Fruit fly (Drosophila melanogaster): ENCODE results near the gene lectin-37Db.

lectin-37Db gene

dm6 chr2L:19429731-19430130 is 10.9 kb downstream of the lectin-37Db start:
- no peak for TF ChIP-seq CG13204 (GFP tag; optimal IDR thresholded peaks at IDR 0.05)
- no peak for TF ChIP-seq CG9948 (tag; optimal IDR thresholded peaks at IDR 0.05)
- TF ChIP-seq fd96Ca (GFP tag; IDR thresholded peaks at IDR 0.05) = peak; percentile 6; the same call in 1 of the 3 replicates
- no peak for TF ChIP-seq CG32121 (GFP tag; IDR thresholded peaks at IDR 0.05)
- peak; percentile 81 for TF ChIP-seq EcR (GFP tag; optimal IDR thresholded peaks at IDR 0.05)
- TF ChIP-seq CG12605 (GFP tag; IDR thresholded peaks at IDR 0.05) = no peak

dm6 chr2L:19430343-19430742 is 11.5 kb downstream of the lectin-37Db start, which contains the start of gene RtcB:
Gene RtcB, plus strand, starts transcription at chr2L:19430643.
- TF ChIP-seq CG17806 (tag; optimal IDR thresholded peaks at IDR 0.05) (no peak), CG14655 (GFP tag; optimal IDR thresholded peaks at IDR 0.05) (no peak), gl (tag; optimal IDR thresholded peaks at IDR 0.05) (no peak), CG8159 (tag; optimal IDR thresholded peaks at IDR 0.05) (no peak), Snoo (tag; optimal IDR thresholded peaks at IDR 0.05) (no peak), Ets98B (GFP tag; IDR thresholded peaks at IDR 0.05) (no peak), Pif1B (GFP tag; optimal IDR thresholded peaks at IDR 0.05) (no peak), Pif1A (GFP tag; optimal IDR thresholded peaks at IDR 0.05) (no peak), rn (GFP tag; IDR thresholded peaks at IDR 0.05) (no peak), CG32121 (GFP tag; IDR thresholded peaks at IDR 0.05) (no peak), CG13204 (GFP tag; optimal IDR thresholded peaks at IDR 0.05) (no peak)

- TF ChIP-seq CG13204 (GFP tag; optimal IDR thresholded peaks at IDR 0.05) (no peak), CG9948 (tag; optimal IDR thresholded peaks at IDR 0.05) (no peak), gl (tag; optimal IDR thresholded peaks at IDR 0.05) (no peak), CG8301 (tag; optimal IDR thresholded peaks at IDR 0.05) (no peak), CG4496 (GFP tag; IDR thresholded peaks at IDR 0.05) (peak; percentile 6; the same call in 1 of the 3 replicates), Pif1A (GFP tag; optimal IDR thresholded peaks at IDR 0.05) (no peak), CG34367 (tag; optimal IDR thresholded peaks at IDR 0.05) (no peak), EcR (GFP tag; optimal IDR thresholded peaks at IDR 0.05) (no peak), Snoo (tag; optimal IDR thresholded peaks at IDR 0.05) (no peak)
Observed at dm6 chr2L:19432424-19433015, 13.6 kb downstream of the lectin-37Db start, which contains the start of gene Rab9. Gene Rab9, plus strand, starts transcription at chr2L:19432574.

dm6 chr2L:19433292-19433691 is 14.4 kb downstream of the lectin-37Db start:
- TF ChIP-seq CG32121 (GFP tag; IDR thresholded peaks at IDR 0.05) (0 out of 2 replicates have a peak, but pooled peaks have one; percentile 23), CG4496 (GFP tag; IDR thresholded peaks at IDR 0.05) (no peak; the same call in 2 of the 3 replicates), CG9948 (tag; optimal IDR thresholded peaks at IDR 0.05) (no peak), CG8301 (tag; optimal IDR thresholded peaks at IDR 0.05) (peak; percentile 20), Ets98B (GFP tag; IDR thresholded peaks at IDR 0.05) (no peak), D1 (tag; optimal IDR thresholded peaks at IDR 0.05) (no peak), rn (GFP tag; IDR thresholded peaks at IDR 0.05) (no peak), CG14655 (GFP tag; optimal IDR thresholded peaks at IDR 0.05) (no peak), Snoo (tag; optimal IDR thresholded peaks at IDR 0.05) (no peak), Pif1B (GFP tag; optimal IDR thresholded peaks at IDR 0.05) (no peak), CG8159 (tag; optimal IDR thresholded peaks at IDR 0.05) (no peak), Pif1A (GFP tag; optimal IDR thresholded peaks at IDR 0.05) (peak; percentile 19), CG13204 (GFP tag; optimal IDR thresholded peaks at IDR 0.05) (no peak)

- peak; percentile 14 for TF ChIP-seq Pif1B (GFP tag; optimal IDR thresholded peaks at IDR 0.05)
- 0 out of 3 replicates have a peak, but pooled peaks have one; percentile 16 for TF ChIP-seq CG4496 (GFP tag; IDR thresholded peaks at IDR 0.05)
- no peak for TF ChIP-seq CG32121 (GFP tag; IDR thresholded peaks at IDR 0.05)
Observed at dm6 chr2L:19434260-19434659, 15.4 kb downstream of the lectin-37Db start.

dm6 chr2L:19438685-19439597 is 20.1 kb downstream of the lectin-37Db start:
- TF ChIP-seq CG17806 (tag; optimal IDR thresholded peaks at IDR 0.05) (no peak), Pif1B (GFP tag; optimal IDR thresholded peaks at IDR 0.05) (no peak), rn (GFP tag; IDR thresholded peaks at IDR 0.05) (no peak), CG15710 (tag; optimal IDR thresholded peaks at IDR 0.05) (peak; percentile 35), CG9948 (tag; optimal IDR thresholded peaks at IDR 0.05) (peak; percentile 22), CG8301 (tag; optimal IDR thresholded peaks at IDR 0.05) (peak; percentile 33), CG12605 (GFP tag; IDR thresholded peaks at IDR 0.05) (no peak), CG34367 (tag; optimal IDR thresholded peaks at IDR 0.05) (no peak), CG32121 (GFP tag; IDR thresholded peaks at IDR 0.05) (no peak), fd96Ca (GFP tag; IDR thresholded peaks at IDR 0.05) (peak; percentile 51; the same call in 1 of the 3 replicates), Snoo (tag; optimal IDR thresholded peaks at IDR 0.05) (peak; percentile 41), gl (tag; optimal IDR thresholded peaks at IDR 0.05) (no peak), CG8159 (tag; optimal IDR thresholded peaks at IDR 0.05) (peak; percentile 40), CG14655 (GFP tag; optimal IDR thresholded peaks at IDR 0.05) (peak; percentile 17), CG4496 (GFP tag; IDR thresholded peaks at IDR 0.05) (no peak; the same call in 2 of the 3 replicates), CG10348 (GFP tag; IDR thresholded peaks at IDR 0.05) (no peak), Ets98B (GFP tag; IDR thresholded peaks at IDR 0.05) (no peak), D1 (tag; optimal IDR thresholded peaks at IDR 0.05) (no peak), EcR (GFP tag; optimal IDR thresholded peaks at IDR 0.05) (peak; percentile 82), CG13204 (GFP tag; optimal IDR thresholded peaks at IDR 0.05) (no peak), Pif1A (GFP tag; optimal IDR thresholded peaks at IDR 0.05) (peak; percentile 9)
